Fruit fly (Drosophila melanogaster) whole organism, embryonic: ENCODE data around the gene Usp14.
A peak's percentile ranks its signal among the peaks of the same experiment; 100 is the strongest.

ENCODE experiments used
- Adf1 ChIP-seq: fragments of 200-800 bp; sonication (Bioruptor generic); IDR thresholded peaks from 2 replicates; pipeline ENCODE4 v1.3.6; 2022; ENCODE audit warnings: missing biosample characterization, missing genetic modification characterization
- CG11398 ChIP-seq: fragments of 200-800 bp; sonication (Bioruptor generic); optimal IDR thresholded peaks from 2 replicates; lab custom pipeline; 2016; ENCODE audit warnings: missing biosample characterization, missing genetic modification characterization
- CG11560 ChIP-seq: fragments of 200-800 bp; sonication (Bioruptor generic); IDR thresholded peaks from 3 replicates; pipeline ENCODE4 v1.3.6; 2022; ENCODE audit warnings: missing biosample characterization, missing genetic modification characterization
- CG14441 ChIP-seq: fragments of 200-800 bp; sonication (Bioruptor generic); IDR thresholded peaks from 2 replicates; pipeline ENCODE4 v1.3.6; 2022; ENCODE audit warnings: missing biosample characterization, missing genetic modification characterization
- CG15696 ChIP-seq: fragments of 200-800 bp; sonication (Bioruptor generic); optimal IDR thresholded peaks from 2 replicates; lab custom pipeline; 2019; ENCODE audit warnings: missing biosample characterization, mild to moderate bottlenecking, missing genetic modification characterization, moderate library complexity
- CG1792 ChIP-seq: fragments of 200-800 bp; sonication (Bioruptor generic); optimal IDR thresholded peaks from 2 replicates; lab custom pipeline; 2016; ENCODE audit warnings: missing biosample characterization, missing genetic modification characterization
- CG18476 ChIP-seq: fragments of 200-800 bp; sonication (Bioruptor generic); optimal IDR thresholded peaks from 2 replicates; lab custom pipeline; 2016; ENCODE audit warnings: missing biosample characterization, mild to moderate bottlenecking, missing genetic modification characterization
- CG2129 ChIP-seq: fragments of 200-800 bp; sonication (Bioruptor generic); IDR thresholded peaks from 2 replicates; pipeline ENCODE4 v1.3.6; 2022; ENCODE audit warnings: missing biosample characterization, missing genetic modification characterization; ENCODE audit not compliant: partially characterized antibody
- CG2202 ChIP-seq: fragments of 200-800 bp; sonication (Bioruptor generic); optimal IDR thresholded peaks from 2 replicates; lab custom pipeline; 2018; ENCODE audit warnings: missing biosample characterization, mild to moderate bottlenecking, missing genetic modification characterization
- CG2712 ChIP-seq: fragments of 200-800 bp; optimal IDR thresholded peaks from 3 replicates; lab custom pipeline; 2019; ENCODE audit warnings: missing biosample characterization, mild to moderate bottlenecking, missing genetic modification characterization, moderate library complexity
- CG32532 ChIP-seq: fragments of 200-800 bp; sonication (Bioruptor generic); IDR thresholded peaks from 2 replicates; pipeline ENCODE4 v1.3.6; 2022; ENCODE audit warnings: missing biosample characterization, missing genetic modification characterization
- CG42726 ChIP-seq: fragments of 200-800 bp; sonication (Bioruptor generic); IDR thresholded peaks from 2 replicates; pipeline ENCODE4 v1.3.6; 2022; ENCODE audit warnings: missing biosample characterization, missing genetic modification characterization; ENCODE audit not compliant: partially characterized antibody
- CG5245 ChIP-seq: fragments of 200-800 bp; sonication (Bioruptor generic); optimal IDR thresholded peaks from 3 replicates; lab custom pipeline; 2016; ENCODE audit warnings: missing biosample characterization, missing genetic modification characterization
- CG7839 ChIP-seq: fragments of 200-800 bp; sonication (Bioruptor generic); optimal IDR thresholded peaks from 3 replicates; lab custom pipeline; 2018; ENCODE audit warnings: missing biosample characterization, mild to moderate bottlenecking, missing genetic modification characterization, moderate library complexity
- CG9727 ChIP-seq: fragments of 200-800 bp; sonication (Bioruptor generic); optimal IDR thresholded peaks from 3 replicates; lab custom pipeline; 2017; ENCODE audit warnings: missing biosample characterization, mild to moderate bottlenecking, missing genetic modification characterization
- CG9932 ChIP-seq: fragments of 200-800 bp; sonication (Bioruptor generic); IDR thresholded peaks from 2 replicates; pipeline ENCODE4 v1.3.6; 2022; ENCODE audit warnings: missing biosample characterization, missing genetic modification characterization
- Dll ChIP-seq: fragments of 200-800 bp; sonication (Bioruptor generic); IDR thresholded peaks from 4 replicates; pipeline ENCODE4 v1.3.6; 2022; ENCODE audit warnings: missing biosample characterization, missing genetic modification characterization; ENCODE audit not compliant: partially characterized antibody
- ERR ChIP-seq: fragments of 200-800 bp; sonication (Bioruptor generic); optimal IDR thresholded peaks from 2 replicates; lab custom pipeline; 2016; ENCODE audit warnings: missing biosample characterization, missing genetic modification characterization
- Ets65A ChIP-seq: fragments of 200-800 bp; sonication (Bioruptor generic); peaks from one replicate; lab custom pipeline; 2016; ENCODE audit warnings: missing biosample characterization, missing genetic modification characterization
- Fer1 ChIP-seq: fragments of 200-800 bp; sonication (Bioruptor generic); optimal IDR thresholded peaks from 2 replicates; lab custom pipeline; 2017; ENCODE audit warnings: missing biosample characterization, mild to moderate bottlenecking, missing genetic modification characterization
- Hmr ChIP-seq: fragments of 200-800 bp; sonication (Bioruptor generic); optimal IDR thresholded peaks from 3 replicates; lab custom pipeline; 2017; ENCODE audit warnings: mild to moderate bottlenecking, missing biosample characterization, missing genetic modification reagents, missing genetic modification characterization
- Hsf ChIP-seq: fragments of 200-800 bp; sonication (Bioruptor generic); optimal IDR thresholded peaks from 3 replicates; lab custom pipeline; 2016; ENCODE audit warnings: missing biosample characterization, missing genetic modification characterization
- MESR4 ChIP-seq: fragments of 200-800 bp; sonication (Bioruptor generic); optimal IDR thresholded peaks from 2 replicates; lab custom pipeline; 2018; ENCODE audit warnings: missing biosample characterization, mild to moderate bottlenecking, missing genetic modification characterization, moderate library complexity
- Mad ChIP-seq: fragments of 200-800 bp; sonication (Bioruptor generic); optimal IDR thresholded peaks from 2 replicates; lab custom pipeline; 2016; ENCODE audit warnings: missing biosample characterization, missing genetic modification characterization
- Meics ChIP-seq: fragments of 200-800 bp; sonication (Bioruptor generic); optimal IDR thresholded peaks from 2 replicates; lab custom pipeline; 2017; ENCODE audit warnings: missing biosample characterization, mild to moderate bottlenecking, missing genetic modification characterization
- Mrtf ChIP-seq: fragments of 200-800 bp; sonication (Bioruptor generic); IDR thresholded peaks from 3 replicates; pipeline ENCODE4 v1.3.6; 2022; ENCODE audit warnings: missing biosample characterization, missing genetic modification characterization
- NC2α ChIP-seq: fragments of 200-800 bp; sonication (Bioruptor generic); optimal IDR thresholded peaks from 2 replicates; lab custom pipeline; 2016; ENCODE audit warnings: missing biosample characterization, missing genetic modification characterization
- NfI ChIP-seq: fragments of 200-800 bp; sonication (Bioruptor generic); optimal IDR thresholded peaks from 3 replicates; lab custom pipeline; 2018; ENCODE audit warnings: missing biosample characterization, mild to moderate bottlenecking, missing genetic modification characterization, moderate library complexity
- PHDP ChIP-seq: fragments of 200-800 bp; sonication (Bioruptor generic); optimal IDR thresholded peaks from 3 replicates; lab custom pipeline; 2018; ENCODE audit warnings: missing biosample characterization, mild to moderate bottlenecking, missing genetic modification characterization, moderate library complexity
- Rfx ChIP-seq: fragments of 200-800 bp; sonication (Bioruptor generic); IDR thresholded peaks from 2 replicates; pipeline ENCODE4 v1.3.6; 2022; ENCODE audit warnings: missing biosample characterization, missing genetic modification characterization
- Six4 ChIP-seq: fragments of 200-800 bp; sonication (Bioruptor generic); optimal IDR thresholded peaks from 2 replicates; lab custom pipeline; 2016; ENCODE audit warnings: missing biosample characterization, missing genetic modification characterization
- Ssrp ChIP-seq: fragments of 200-800 bp; sonication (Bioruptor generic); optimal IDR thresholded peaks from 2 replicates; lab custom pipeline; 2018; ENCODE audit warnings: missing biosample characterization, mild to moderate bottlenecking, missing genetic modification characterization, moderate library complexity
- YL-1 ChIP-seq: fragments of 200-800 bp; sonication (Bioruptor generic); optimal IDR thresholded peaks from 3 replicates; lab custom pipeline; 2017; ENCODE audit warnings: missing biosample characterization, mild to moderate bottlenecking, missing genetic modification characterization
- ara ChIP-seq: fragments of 200-800 bp; sonication (Bioruptor generic); IDR thresholded peaks from 2 replicates; pipeline ENCODE4 v1.3.6; 2022; ENCODE audit warnings: missing biosample characterization, missing genetic modification characterization
- bab2 ChIP-seq: fragments of 200-800 bp; sonication (Bioruptor generic); optimal IDR thresholded peaks from 2 replicates; lab custom pipeline; 2016; ENCODE audit warnings: missing biosample characterization, missing genetic modification characterization
- danr ChIP-seq: fragments of 200-800 bp; sonication (Bioruptor generic); IDR thresholded peaks from 2 replicates; pipeline ENCODE4 v1.3.6; 2022; ENCODE audit warnings: missing biosample characterization, missing genetic modification characterization
- dm ChIP-seq: fragments of 200-800 bp; sonication (Bioruptor generic); optimal IDR thresholded peaks from 3 replicates; lab custom pipeline; 2016; ENCODE audit warnings: missing biosample characterization, missing genetic modification characterization
- dpn ChIP-seq, 2 experiments: fragments of 200-800 bp; sonication (Bioruptor generic); optimal IDR thresholded peaks; 3 replicates each; lab custom pipeline; 2016; ENCODE audit warnings: missing biosample characterization in 2 of 2, missing genetic modification characterization in 2 of 2
- esg ChIP-seq: fragments of 200-800 bp; sonication (Bioruptor generic); conservative IDR thresholded peaks from 2 replicates; pipeline ENCODE4 v1.3.6; 2022; ENCODE audit warnings: missing biosample characterization, missing genetic modification characterization
- gsb-n ChIP-seq: fragments of 200-800 bp; sonication (Bioruptor generic); optimal IDR thresholded peaks from 3 replicates; lab custom pipeline; 2018; ENCODE audit warnings: missing biosample characterization, mild to moderate bottlenecking, missing genetic modification characterization
- hbn ChIP-seq: fragments of 200-800 bp; sonication (Bioruptor generic); IDR thresholded peaks from 2 replicates; pipeline ENCODE4 v1.3.6; 2022; ENCODE audit warnings: missing biosample characterization, missing genetic modification characterization; ENCODE audit not compliant: partially characterized antibody
- kah ChIP-seq: fragments of 200-800 bp; sonication (Bioruptor generic); optimal IDR thresholded peaks from 2 replicates; lab custom pipeline; 2018; ENCODE audit warnings: missing biosample characterization, mild to moderate bottlenecking, missing genetic modification characterization
- kay ChIP-seq: fragments of 200-800 bp; sonication (Bioruptor generic); optimal IDR thresholded peaks from 2 replicates; lab custom pipeline; 2016; ENCODE audit warnings: missing biosample characterization, missing genetic modification characterization
- peb ChIP-seq: fragments of 200-800 bp; sonication (Bioruptor generic); IDR thresholded peaks from 2 replicates; pipeline ENCODE4 v1.3.6; 2022; ENCODE audit warnings: missing biosample characterization, missing genetic modification characterization
- repo ChIP-seq: fragments of 200-800 bp; sonication (Bioruptor generic); optimal IDR thresholded peaks from 2 replicates; lab custom pipeline; 2016; ENCODE audit warnings: missing biosample characterization, missing genetic modification characterization
- scrt ChIP-seq: fragments of 200-800 bp; sonication (Bioruptor generic); optimal IDR thresholded peaks from 2 replicates; lab custom pipeline; 2018; ENCODE audit warnings: missing biosample characterization, mild to moderate bottlenecking, missing genetic modification characterization, moderate library complexity
- sisA ChIP-seq: fragments of 200-800 bp; sonication (Bioruptor generic); IDR thresholded peaks from 2 replicates; pipeline ENCODE4 v1.3.6; 2022; ENCODE audit warnings: missing biosample characterization, missing genetic modification characterization
- sna ChIP-seq: fragments of 200-800 bp; sonication (Bioruptor generic); IDR thresholded peaks from 2 replicates; pipeline ENCODE4 v1.3.6; 2022; ENCODE audit warnings: missing biosample characterization, missing genetic modification characterization; ENCODE audit not compliant: partially characterized antibody
- ssp ChIP-seq: fragments of 200-800 bp; sonication (Bioruptor generic); IDR thresholded peaks from 2 replicates; pipeline ENCODE4 v1.3.6; 2022; ENCODE audit warnings: missing biosample characterization, missing genetic modification characterization
- vfl ChIP-seq: fragments of 200-800 bp; sonication (Bioruptor generic); optimal IDR thresholded peaks from 2 replicates; lab custom pipeline; 2016; ENCODE audit warnings: missing biosample characterization, missing genetic modification characterization
- vvl ChIP-seq: fragments of 200-800 bp; sonication (Bioruptor generic); IDR thresholded peaks from 2 replicates; pipeline ENCODE4 v1.3.6; 2022; ENCODE audit warnings: missing biosample characterization, missing genetic modification characterization
- zfh2 ChIP-seq: fragments of 200-800 bp; sonication (Bioruptor generic); optimal IDR thresholded peaks from 2 replicates; lab custom pipeline; 2016; ENCODE audit warnings: missing biosample characterization, missing genetic modification characterization

Usp14 gene

dm6 chr2L:10356508-10356907, 42.3 kb upstream of the Usp14 start, which contains the start of the genes CtsL4 and ClpP (continued):
- TF ChIP-seq Ets65A (no peak), CG11560 (tag; lab: Robert Waterston, UW) (no peak), Ssrp (peak; percentile 8), danr (GFP tag; lab: Robert Waterston, UW) (no peak), CG2202 (tag; lab: Kevin White, UChicago) (no peak), CG11398 (no peak), CG2712 (tag; lab: Kevin White, UChicago) (peak; percentile 55), ara (GFP tag; lab: Robert Waterston, UW) (no peak), CG42726 (GFP tag; lab: Robert Waterston, UW) (no peak), Hsf (peak; percentile 59), Fer1 (peak; percentile 15), sisA (peak; percentile 32; the same call in 1 of the 2 replicates), CG18476 (GFP tag; lab: Kevin White, UChicago) (no peak), Hmr (no peak), Mad (GFP tag; lab: Kevin White, UChicago) (no peak), peb (no peak), CG9932 (GFP tag; lab: Robert Waterston, UW) (no peak; the same call in 1 of the 2 replicates), CG9727 (GFP tag; lab: Kevin White, UChicago) (no peak), NfI (GFP tag; lab: Kevin White, UChicago) (peak; percentile 18), YL-1 (GFP tag; lab: Kevin White, UChicago) (peak; percentile 53), CG7839 (tag; lab: Kevin White, UChicago) (no peak), CG14441 (GFP tag; lab: Robert Waterston, UW) (no peak), CG15696 (tag; lab: Kevin White, UChicago) (peak; percentile 25), hbn (GFP tag; lab: Robert Waterston, UW) (no peak), dm (no peak), Dll (GFP tag; lab: Robert Waterston, UW) (no peak), sna (GFP tag; lab: Robert Waterston, UW) (no peak), NC2α (GFP tag; lab: Kevin White, UChicago) (no peak), vvl (GFP tag; lab: Robert Waterston, UW) (peak; percentile 74), MESR4 (GFP tag; lab: Kevin White, UChicago) (no peak), dpn (GFP tag; optimal IDR thresholded peaks at IDR 0.05; lab: Kevin White, UChicago) (peak; percentile 53 to 67), gsb-n (tag; lab: Kevin White, UChicago) (no peak), vfl (GFP tag; lab: Kevin White, UChicago) (peak; percentile 43), Rfx (no peak; the same call in 1 of the 2 replicates), kay (GFP tag; lab: Kevin White, UChicago) (peak; percentile 13), Mrtf (GFP tag; lab: Robert Waterston, UW) (peak; percentile 39; the same call in 1 of the 3 replicates), Meics (GFP tag; lab: Kevin White, UChicago) (no peak), CG32532 (GFP tag; lab: Robert Waterston, UW) (peak; percentile 34), CG1792 (no peak), kah (no peak), bab2 (GFP tag; lab: Kevin White, UChicago) (no peak), ssp (GFP tag; lab: Robert Waterston, UW) (peak; percentile 97), repo (GFP tag; lab: Kevin White, UChicago) (no peak), PHDP (tag; lab: Kevin White, UChicago) (no peak), CG5245 (GFP tag; lab: Kevin White, UChicago) (peak; percentile 5), Adf1 (no peak), esg (no peak), CG2129 (GFP tag; lab: Robert Waterston, UW) (no peak), zfh2 (peak; percentile 33), ERR (GFP tag; lab: Kevin White, UChicago) (no peak), scrt (GFP tag; lab: Kevin White, UChicago) (no peak), Six4 (GFP tag; lab: Kevin White, UChicago) (peak; percentile 37)
